Worm (Caenorhabditis elegans) whole organism, L3 larva: ENCODE results near the gene dpm-1.

Experiments
- mdl-1 ChIP-seq: fragments of 150-350 bp; optimal IDR thresholded peaks from 2 replicates; lab custom pipeline; 2014; ENCODE audit warnings: missing biosample characterization, missing genetic modification characterization
- skn-1 ChIP-seq: fragments of 150-350 bp; optimal IDR thresholded peaks from 2 replicates; lab custom pipeline; 2014; ENCODE audit warnings: missing biosample characterization, missing genetic modification characterization

DNA sequence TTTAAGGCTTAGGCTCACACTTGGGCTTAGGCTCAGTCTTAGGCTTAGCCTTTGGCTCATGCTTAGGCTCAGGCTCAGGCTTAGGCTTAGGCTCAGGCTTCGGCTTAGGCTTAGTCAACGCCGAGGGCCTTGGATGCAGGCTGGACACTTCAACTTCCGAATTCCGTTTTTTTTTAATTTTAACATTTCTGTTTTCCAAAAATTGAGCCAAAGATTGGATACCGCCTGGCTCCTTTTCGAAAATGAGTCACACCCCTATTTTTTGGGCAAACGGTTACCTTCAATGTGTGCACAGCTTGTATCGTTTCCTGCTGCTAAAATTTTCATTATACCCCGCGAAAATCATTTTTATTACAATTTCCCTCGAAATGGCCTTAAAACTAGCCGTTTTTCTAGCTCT is 10.0 kb downstream of the dpm-1 start, which contains the start of gene M04G7.1:
- no peak for TF ChIP-seq skn-1 (tag; lab: Kevin White, UChicago)
- no peak for TF ChIP-seq mdl-1 (tag; lab: Kevin White, UChicago)
